Fruit fly (Drosophila melanogaster) whole organism, larva: Measurements from ENCODE around the gene bon.

Source experiments
- noc ChIP-seq: fragments of 200-800 bp; sonication (Bioruptor generic); optimal IDR thresholded peaks from 3 replicates; lab custom pipeline; 2019; ENCODE audit warnings: missing biosample characterization, mild to moderate bottlenecking, missing genetic modification characterization, moderate library complexity

Gene bon

DNA sequence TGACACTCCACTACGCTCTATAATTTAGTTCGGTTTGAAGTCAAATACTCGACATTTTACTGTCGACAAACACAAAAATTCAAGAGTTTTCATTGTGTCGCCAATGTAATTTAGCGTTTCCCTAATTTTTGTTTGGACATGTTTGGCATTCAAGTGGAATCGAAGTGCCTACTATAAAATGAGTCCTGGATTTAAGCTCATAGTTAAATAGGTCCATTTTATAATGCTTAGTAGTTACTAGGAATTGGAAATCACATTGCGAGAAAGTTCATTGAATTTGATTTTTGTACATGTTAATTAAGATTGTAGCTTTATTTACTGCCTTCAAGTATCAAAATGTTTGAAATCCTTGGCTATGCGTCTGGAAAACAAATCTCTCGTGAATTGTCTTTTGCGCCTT, 38.6 kb upstream of the bon start, which contains the start of gene att-ORFB:
att-ORFB (minus strand) TSS at position 101 of the 400 bp plus-strand sequence.
- no peak for TF ChIP-seq noc

dm6 chr3R:20555023-20555422, 37.9 kb upstream of the bon start:
- peak; percentile 39 for TF ChIP-seq noc

- no peak for TF ChIP-seq noc
Measured at dm6 chr3R:20555720-20556280, 37.1 kb upstream of the bon start.

- TF ChIP-seq noc: peak; percentile 87
Measured at dm6 chr3R:20556281-20557113, 36.4 kb upstream of the bon start.

dm6 chr3R:20557114-20557414, 35.9 kb upstream of the bon start:
- no peak for TF ChIP-seq noc

DNA sequence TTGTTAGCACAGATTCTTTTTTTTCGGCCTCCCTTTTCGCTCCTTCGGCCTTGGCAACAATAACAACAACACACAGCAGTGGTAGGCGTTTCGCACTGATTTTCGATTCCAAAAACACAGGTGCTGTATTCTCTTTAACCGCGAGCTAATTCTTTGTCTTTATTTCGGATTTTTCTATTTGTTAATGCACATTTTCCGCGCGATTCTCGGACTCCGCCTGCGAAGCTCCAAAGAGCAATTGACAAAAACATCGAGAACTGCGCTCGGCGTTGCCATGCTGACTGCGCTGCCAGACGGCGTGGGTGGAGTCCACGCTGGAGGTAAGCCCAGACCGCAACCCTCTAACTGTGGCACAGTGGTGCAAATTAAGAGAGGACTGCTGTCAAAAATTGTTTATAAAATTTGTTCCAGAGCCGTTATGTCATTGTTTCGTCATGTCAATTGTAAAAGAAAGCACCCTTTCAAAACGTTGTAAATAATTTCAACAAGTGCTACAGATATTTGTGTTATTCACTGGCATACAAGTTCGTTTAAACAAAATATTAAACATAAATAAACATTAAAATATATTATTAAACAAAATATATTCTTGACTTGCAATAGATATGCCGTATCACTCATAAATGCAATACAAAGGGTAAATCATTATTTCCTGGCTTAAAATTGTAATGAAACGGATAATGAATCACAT, 35.4 kb upstream of the bon start, which contains the start of the genes DPCoAC and CG5180:
DPCoAC (minus strand) TSS at position 253 of the 691 bp plus-strand sequence.
CG5180 (plus strand) TSS at position 516 of the 691 bp plus-strand sequence.
- peak; percentile 36 for TF ChIP-seq noc

dm6 chr3R:20558106-20558489, 34.8 kb upstream of the bon start:
- TF ChIP-seq noc: no peak

DNA sequence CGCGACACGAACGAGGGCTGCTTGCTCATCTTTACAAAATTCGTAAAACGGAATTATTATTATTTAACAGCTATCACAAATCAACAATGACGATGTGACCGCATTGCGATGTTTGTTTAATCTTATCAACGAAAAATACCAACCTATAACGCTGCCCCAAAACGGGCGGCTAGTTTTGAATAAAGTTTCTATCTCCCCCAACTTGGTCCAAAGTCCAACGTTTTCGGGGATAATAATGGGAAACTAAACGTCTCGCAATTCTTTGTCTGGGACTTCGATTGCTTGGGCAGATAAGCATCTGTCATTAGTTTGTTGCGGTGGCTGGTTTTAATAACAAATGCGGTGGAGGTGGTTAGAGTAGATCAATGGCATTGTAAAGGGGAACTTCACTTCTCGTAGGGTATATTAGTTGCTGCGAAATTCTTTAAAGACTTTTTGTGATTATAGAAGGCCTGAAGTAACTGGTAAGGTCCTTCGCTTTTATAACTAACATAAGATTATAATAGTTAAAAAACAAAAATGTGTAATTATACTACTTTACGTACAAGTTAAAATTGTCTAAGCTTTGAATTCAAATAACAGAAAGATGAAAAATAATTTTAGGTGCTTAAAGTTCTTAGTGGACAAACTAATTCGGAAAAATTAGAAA, 32.8 kb upstream of the bon start, which contains the start of gene CG15922:
CG15922 (minus strand) TSS at position 262 of the 649 bp plus-strand sequence.
- TF ChIP-seq noc: no peak

DNA sequence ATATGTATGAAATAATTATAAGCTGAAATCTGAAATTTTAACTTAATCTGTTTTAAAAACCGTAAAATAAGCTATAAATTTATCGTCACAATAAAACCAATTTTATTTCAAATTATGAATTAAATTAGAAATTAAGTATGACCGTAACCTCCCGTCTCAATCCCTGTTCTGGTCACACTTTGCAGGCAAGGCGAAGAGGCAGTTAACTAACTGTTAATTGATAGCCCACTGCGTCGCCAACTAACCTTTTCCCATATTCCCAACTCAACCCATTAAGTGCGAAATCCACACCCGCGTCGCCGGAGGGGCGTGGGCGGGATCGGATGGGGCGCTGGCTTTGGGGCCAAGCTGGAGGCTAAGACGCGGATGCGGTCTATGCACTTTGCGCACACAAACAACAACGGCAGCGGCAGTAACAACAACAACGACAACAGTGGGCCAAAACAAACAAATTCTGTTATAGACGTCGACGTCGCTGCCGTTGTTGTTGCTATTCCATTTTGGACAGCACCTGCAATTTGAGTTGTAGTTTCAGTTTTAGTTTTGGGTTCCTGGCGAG, 32.2 kb upstream of the bon start, which contains the start of gene CG5191:
CG5191 (plus strand) TSS at position 198 of the 559 bp plus-strand sequence.
- no peak for TF ChIP-seq noc

DNA sequence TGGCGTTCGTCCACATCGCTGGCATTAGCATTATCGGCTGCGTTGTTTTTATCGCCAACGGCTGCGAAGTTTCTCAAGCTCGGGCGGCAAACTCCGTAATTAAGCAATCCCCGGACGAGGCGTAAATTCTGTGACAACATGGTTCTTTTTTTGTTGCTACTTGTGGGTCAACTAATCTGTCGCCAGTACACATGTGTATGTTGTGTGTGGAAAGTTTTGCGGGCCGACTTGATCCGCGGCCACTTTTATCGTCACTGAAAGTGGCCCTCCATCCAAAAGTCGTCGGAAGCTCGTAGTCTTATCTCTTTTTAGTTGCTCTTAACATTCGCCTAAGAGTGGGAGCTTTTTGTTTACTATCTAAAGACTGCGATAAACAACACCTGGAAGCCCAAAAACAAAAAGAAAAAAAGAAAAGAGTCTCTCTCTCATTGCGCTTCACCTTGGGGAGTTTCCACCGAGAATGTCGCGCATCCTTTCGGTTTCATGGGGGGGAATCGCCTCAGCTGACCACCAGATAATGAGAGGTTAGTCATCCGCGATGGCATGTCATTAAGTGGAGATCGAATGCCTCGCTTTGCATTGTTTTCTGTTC, 29.0 kb upstream of the bon start, which contains the start of gene CG10877:
CG10877 (minus strand) TSS at position 238 of the 592 bp plus-strand sequence.
- no peak for TF ChIP-seq noc

- TF ChIP-seq noc: no peak
Measured at dm6 chr3R:20565546-20565948, 27.4 kb upstream of the bon start.

- no peak for TF ChIP-seq noc
Measured at dm6 chr3R:20567507-20568222, 25.3 kb upstream of the bon start.

dm6 chr3R:20573326-20573725, 19.6 kb upstream of the bon start:
- TF ChIP-seq noc: no peak

dm6 chr3R:20574535-20574980, 18.4 kb upstream of the bon start:
- peak; percentile 72 for TF ChIP-seq noc

- TF ChIP-seq noc: no peak
Measured at dm6 chr3R:20576789-20577188, 16.1 kb upstream of the bon start, which contains the start of the genes TFAM and CG5412. Gene TFAM (minus strand): TSS chr3R:20577010. Gene CG5412 (plus strand): TSS chr3R:20577053.
